Worm (Caenorhabditis elegans): ENCODE measurements around the gene Y38F1A.7.

Y38F1A.7 gene

ce11 chrII:12992980-12993379 lies 4.6 kb downstream of the Y38F1A.7 start:
- TF ChIP-seq cnd-1 (tag; optimal IDR thresholded peaks at IDR 0.05): peak; percentile 36
- peak; percentile 93 for TF ChIP-seq zip-8 (tag; optimal IDR thresholded peaks at IDR 0.05)
- TF ChIP-seq sptf-1 (tag; optimal IDR thresholded peaks at IDR 0.05): no peak
- no peak for TF ChIP-seq mls-2 (tag; optimal IDR thresholded peaks at IDR 0.05)
- TF ChIP-seq elt-3 (tag; optimal IDR thresholded peaks at IDR 0.05): no peak
- TF ChIP-seq ceh-83 (GFP tag; optimal IDR thresholded peaks at IDR 0.05): no peak
- TF ChIP-seq nhr-2 (tag; optimal IDR thresholded peaks at IDR 0.05): peak; percentile 72
- TF ChIP-seq M03D4.4 (tag; optimal IDR thresholded peaks at IDR 0.05): no peak
- no peak for TF ChIP-seq mab-5 (tag; optimal IDR thresholded peaks at IDR 0.05)
- TF ChIP-seq unc-120 (tag; optimal IDR thresholded peaks at IDR 0.05; ENCODE audit: poor library complexity, severe bottlenecking): no peak
- no peak for TF ChIP-seq mep-1 (tag; optimal IDR thresholded peaks at IDR 0.05)
- TF ChIP-seq elt-1 (tag; optimal IDR thresholded peaks at IDR 0.05; ENCODE audit: borderline replicate concordance, insufficient read depth): no peak
- no peak for TF ChIP-seq lsy-2 (tag; optimal IDR thresholded peaks at IDR 0.05)

- TF ChIP-seq flh-1 (GFP tag; optimal IDR thresholded peaks at IDR 0.05) (no peak), cnd-1 (tag; optimal IDR thresholded peaks at IDR 0.05) (no peak), drap-1 (GFP tag; optimal IDR thresholded peaks at IDR 0.05) (no peak), lin-13 (tag; optimal IDR thresholded peaks at IDR 0.05) (no peak), lin-32 (GFP tag; optimal IDR thresholded peaks at IDR 0.05) (no peak), snpc-4 (tag; optimal IDR thresholded peaks at IDR 0.05) (no peak), hlh-1 (tag; optimal IDR thresholded peaks at IDR 0.05) (no peak), blmp-1 (tag; optimal IDR thresholded peaks at IDR 0.05) (no peak), ceh-83 (GFP tag; optimal IDR thresholded peaks at IDR 0.05) (no peak), mep-1 (tag; optimal IDR thresholded peaks at IDR 0.05) (no peak), sem-2 (GFP tag; optimal IDR thresholded peaks at IDR 0.05) (no peak), elt-1 (tag; optimal IDR thresholded peaks at IDR 0.05; ENCODE audit: borderline replicate concordance, insufficient read depth) (no peak), M03D4.4 (tag; optimal IDR thresholded peaks at IDR 0.05) (no peak), ceh-39 (tag; optimal IDR thresholded peaks at IDR 0.05) (no peak)
These were observed 5.4 kb downstream of the Y38F1A.7 start for ce11 chrII:12992193-12992592.

- TF ChIP-seq elt-1 (tag; optimal IDR thresholded peaks at IDR 0.05; ENCODE audit: borderline replicate concordance, insufficient read depth) (peak; percentile 3), ztf-11 (tag; optimal IDR thresholded peaks at IDR 0.05) (no peak), lin-32 (GFP tag; optimal IDR thresholded peaks at IDR 0.05) (no peak), nhr-237 (tag; optimal IDR thresholded peaks at IDR 0.05) (no peak), sem-2 (GFP tag; optimal IDR thresholded peaks at IDR 0.05) (no peak)
These were observed 6.0 kb downstream of the Y38F1A.7 start for ce11 chrII:12991594-12991993.

ce11 chrII:12990964-12991593 lies 6.5 kb downstream of the Y38F1A.7 start:
- TF ChIP-seq unc-62 (GFP tag; optimal IDR thresholded peaks at IDR 0.05): no peak
- no peak for TF ChIP-seq snpc-4 (tag; optimal IDR thresholded peaks at IDR 0.05)
- TF ChIP-seq nhr-237 (tag; optimal IDR thresholded peaks at IDR 0.05): no peak
- TF ChIP-seq hlh-1 (tag; optimal IDR thresholded peaks at IDR 0.05): peak; percentile 2
- no peak for TF ChIP-seq nhr-12 (tag; optimal IDR thresholded peaks at IDR 0.05)
- TF ChIP-seq flh-1 (GFP tag; optimal IDR thresholded peaks at IDR 0.05): no peak
- no peak for TF ChIP-seq tbx-8 (GFP tag; optimal IDR thresholded peaks at IDR 0.05)
- TF ChIP-seq zip-8 (tag; optimal IDR thresholded peaks at IDR 0.05): peak; percentile 32
- no peak for TF ChIP-seq elt-1 (tag; optimal IDR thresholded peaks at IDR 0.05; ENCODE audit: borderline replicate concordance, insufficient read depth)
- TF ChIP-seq ham-2 (GFP tag; optimal IDR thresholded peaks at IDR 0.05): no peak
- no peak for TF ChIP-seq mab-5 (tag; optimal IDR thresholded peaks at IDR 0.05)
- TF ChIP-seq unc-39 (tag; optimal IDR thresholded peaks at IDR 0.05): no peak
- TF ChIP-seq ceh-43 (GFP tag; optimal IDR thresholded peaks at IDR 0.05): no peak
- TF ChIP-seq nhr-28 (tag; optimal IDR thresholded peaks at IDR 0.05): no peak
- TF ChIP-seq lin-13 (tag; optimal IDR thresholded peaks at IDR 0.05): no peak
- TF ChIP-seq sptf-1 (tag; optimal IDR thresholded peaks at IDR 0.05): no peak
- TF ChIP-seq lin-32 (GFP tag; optimal IDR thresholded peaks at IDR 0.05): peak; percentile 96
- TF ChIP-seq mls-2 (tag; optimal IDR thresholded peaks at IDR 0.05): no peak
- TF ChIP-seq unc-120 (tag; optimal IDR thresholded peaks at IDR 0.05; ENCODE audit: poor library complexity, severe bottlenecking): no peak
- no peak for TF ChIP-seq pha-4 (tag; optimal IDR thresholded peaks at IDR 0.05)
- TF ChIP-seq drap-1 (GFP tag; optimal IDR thresholded peaks at IDR 0.05): no peak
- TF ChIP-seq nhr-2 (tag; optimal IDR thresholded peaks at IDR 0.05): peak; percentile 74
- TF ChIP-seq elt-3 (tag; optimal IDR thresholded peaks at IDR 0.05): no peak
- peak; percentile 19 for TF ChIP-seq ztf-11 (tag; optimal IDR thresholded peaks at IDR 0.05)
- no peak for TF ChIP-seq sem-2 (GFP tag; optimal IDR thresholded peaks at IDR 0.05)
- no peak for TF ChIP-seq mep-1 (tag; optimal IDR thresholded peaks at IDR 0.05)
- no peak for TF ChIP-seq M03D4.4 (tag; optimal IDR thresholded peaks at IDR 0.05)
- no peak for TF ChIP-seq ces-1 (GFP tag; optimal IDR thresholded peaks at IDR 0.05)
- no peak for TF ChIP-seq ceh-39 (tag; optimal IDR thresholded peaks at IDR 0.05)
- TF ChIP-seq bed-3 (GFP tag; optimal IDR thresholded peaks at IDR 0.05): no peak
- no peak for TF ChIP-seq lsy-2 (tag; optimal IDR thresholded peaks at IDR 0.05)
- TF ChIP-seq cnd-1 (tag; optimal IDR thresholded peaks at IDR 0.05): peak; percentile 61

Data from whole organism, mixed stage, embryonic.